Worm (Caenorhabditis elegans) whole organism, early embryonic: ENCODE data around the gene lpr-5.

Source experiments
- B0310.2 ChIP-seq: sonication (generic microtip); optimal IDR thresholded peaks from 2 replicates; lab custom pipeline; 2016; ENCODE audit warnings: mild to moderate bottlenecking, missing genetic modification characterization, missing compliant biosample characterization
- F13C5.2 ChIP-seq: sonication (generic microtip); optimal IDR thresholded peaks from 2 replicates; lab custom pipeline; 2017; ENCODE audit warnings: mild to moderate bottlenecking, missing genetic modification characterization, inconsistent platforms, missing compliant biosample characterization
- aly-1 ChIP-seq: sonication (generic microtip); optimal IDR thresholded peaks from 2 replicates; lab custom pipeline; 2016; ENCODE audit warnings: missing genetic modification characterization, missing compliant biosample characterization
- ama-1 ChIP-seq: fragments of 150-350 bp; optimal IDR thresholded peaks from 2 replicates; lab custom pipeline; 2014
- ceh-13 ChIP-seq: fragments of 200-800 bp; sonication (Bioruptor generic); optimal IDR thresholded peaks from 2 replicates; lab custom pipeline; 2018; ENCODE audit warnings: mild to moderate bottlenecking, missing genetic modification characterization, missing compliant biosample characterization
- ceh-36 ChIP-seq: sonication (generic microtip); optimal IDR thresholded peaks from 2 replicates; lab custom pipeline; 2016; ENCODE audit warnings: missing genetic modification characterization, inconsistent platforms, missing compliant biosample characterization
- ets-7 ChIP-seq: sonication (generic microtip); optimal IDR thresholded peaks from 2 replicates; lab custom pipeline; 2016; ENCODE audit warnings: missing genotype, missing genetic modification characterization, missing compliant biosample characterization
- flt-1 ChIP-seq: fragments of 200-800 bp; sonication (Bioruptor generic); IDR thresholded peaks from 2 replicates; pipeline ENCODE4 v1.3.6; 2022; ENCODE audit warnings: missing genetic modification characterization, missing compliant biosample characterization
- hmbx-1 ChIP-seq: sonication (generic microtip); optimal IDR thresholded peaks from 2 replicates; lab custom pipeline; 2016; ENCODE audit warnings: mild to moderate bottlenecking, missing genetic modification characterization, missing compliant biosample characterization
- hmg-4 ChIP-seq: fragments of 200-800 bp; sonication (Bioruptor generic); optimal IDR thresholded peaks from 2 replicates; lab custom pipeline; 2018; ENCODE audit warnings: mild to moderate bottlenecking, missing genetic modification characterization, missing compliant biosample characterization
- hnd-1 ChIP-seq: sonication (generic microtip); optimal IDR thresholded peaks from 2 replicates; lab custom pipeline; 2016; ENCODE audit warnings: missing genetic modification characterization, missing compliant biosample characterization
- pes-1 ChIP-seq: fragments of 200-800 bp; sonication (Bioruptor generic); IDR thresholded peaks from 2 replicates; pipeline ENCODE4 v1.3.6; 2022; ENCODE audit warnings: missing genetic modification reagents, missing genetic modification characterization, missing compliant biosample characterization
- scrt-1 ChIP-seq: fragments of 200-800 bp; sonication (Bioruptor generic); IDR thresholded peaks from 2 replicates; pipeline ENCODE4 v1.3.6; 2022; ENCODE audit warnings: missing genetic modification characterization, missing compliant biosample characterization
- sea-1 ChIP-seq: fragments of 200-800 bp; sonication (Bioruptor generic); conservative IDR thresholded peaks from 2 replicates; pipeline ENCODE4 v1.3.6; 2022; ENCODE audit warnings: missing genetic modification characterization, missing compliant biosample characterization
- tbx-11 ChIP-seq: fragments of 200-800 bp; sonication (Bioruptor generic); IDR thresholded peaks from 2 replicates; pipeline ENCODE4 v1.3.6; 2022; ENCODE audit warnings: missing genetic modification characterization, missing compliant biosample characterization
- tbx-37 ChIP-seq: fragments of 200-800 bp; sonication (Bioruptor generic); conservative IDR thresholded peaks from 2 replicates; pipeline ENCODE4 v1.3.6; 2022; ENCODE audit warnings: missing genetic modification reagents, missing genetic modification characterization, missing compliant biosample characterization
- tra-4 ChIP-seq: sonication (generic microtip); optimal IDR thresholded peaks from 2 replicates; lab custom pipeline; 2017; ENCODE audit warnings: missing genetic modification characterization, missing compliant biosample characterization

lpr-5 gene

DNA sequence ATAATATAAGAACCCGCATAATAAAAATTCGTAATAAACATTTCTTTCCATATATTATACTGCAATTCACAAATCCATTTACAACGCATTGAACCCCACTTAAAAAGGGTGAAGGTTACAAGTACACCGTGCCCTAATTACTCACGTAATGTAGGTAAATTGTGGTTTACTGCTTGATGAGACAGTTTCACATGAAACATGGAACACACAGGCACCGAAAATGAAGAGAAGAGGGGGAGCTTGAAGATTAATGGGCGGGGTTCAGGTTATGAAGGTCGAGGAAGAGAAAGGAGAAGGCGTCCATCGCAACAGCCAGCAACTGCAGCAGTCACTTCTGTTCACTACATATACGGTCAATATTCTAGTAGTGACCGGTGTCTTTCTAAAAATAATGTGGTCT is 2.2 kb upstream of the lpr-5 start, which contains the start of gene lpr-6:
Gene lpr-6, plus strand, starts transcription at position 251 of the 400 bp plus-strand sequence.
- TF ChIP-seq tra-4 (no peak), hmbx-1 (tag; lab: Kevin White, UChicago) (no peak), ceh-13 (GFP tag; lab: Kevin White, UChicago) (no peak), sea-1 (GFP tag; lab: Robert Waterston, UW) (no peak), ets-7 (tag; lab: Kevin White, UChicago) (no peak), hnd-1 (tag; lab: Kevin White, UChicago) (no peak), tbx-37 (GFP tag; lab: Robert Waterston, UW) (no peak), scrt-1 (GFP tag; lab: Robert Waterston, UW) (no peak), pes-1 (GFP tag; lab: Robert Waterston, UW) (no peak), flt-1 (GFP tag; lab: Robert Waterston, UW) (no peak)

DNA sequence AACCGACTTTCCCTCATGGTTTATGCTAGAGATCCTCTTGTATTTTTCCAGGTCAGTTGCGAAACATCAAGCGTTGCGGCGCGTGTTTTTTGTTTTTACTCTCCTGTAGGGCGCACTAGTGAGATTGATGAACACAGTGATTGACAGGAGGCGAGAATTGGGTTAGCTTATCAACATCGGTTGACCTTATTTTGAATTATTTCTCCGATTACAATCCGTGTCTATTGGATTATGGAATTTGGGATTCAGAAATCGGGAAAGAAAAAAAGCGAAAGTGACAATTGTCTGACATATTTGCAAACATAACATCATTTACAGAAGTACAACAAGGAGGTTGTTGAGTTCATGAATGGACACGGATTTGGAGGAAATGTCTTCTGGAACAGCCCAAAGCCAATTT is 983 bp upstream of the lpr-5 start:
- no peak for TF ChIP-seq tbx-11 (GFP tag; lab: Robert Waterston, UW)
- no peak for TF ChIP-seq tbx-37 (GFP tag; lab: Robert Waterston, UW)
- TF ChIP-seq hmg-4 (GFP tag; lab: Kevin White, UChicago) = no peak
- TF ChIP-seq tra-4 = no peak
- no peak for TF ChIP-seq ceh-13 (GFP tag; lab: Kevin White, UChicago)
- no peak for TF ChIP-seq hnd-1 (tag; lab: Kevin White, UChicago)
- no peak for TF ChIP-seq flt-1 (GFP tag; lab: Robert Waterston, UW)
- no peak for TF ChIP-seq ets-7 (tag; lab: Kevin White, UChicago)

ce11 chrX:11064799-11065198 is 2.9 kb downstream of the lpr-5 start, which contains the start of gene lpr-4:
Gene lpr-4 (plus strand): TSS chrX:11065126.
- TF ChIP-seq tbx-11 (GFP tag; lab: Robert Waterston, UW) (no peak), ets-7 (tag; lab: Kevin White, UChicago) (no peak), hnd-1 (tag; lab: Kevin White, UChicago) (no peak)

DNA sequence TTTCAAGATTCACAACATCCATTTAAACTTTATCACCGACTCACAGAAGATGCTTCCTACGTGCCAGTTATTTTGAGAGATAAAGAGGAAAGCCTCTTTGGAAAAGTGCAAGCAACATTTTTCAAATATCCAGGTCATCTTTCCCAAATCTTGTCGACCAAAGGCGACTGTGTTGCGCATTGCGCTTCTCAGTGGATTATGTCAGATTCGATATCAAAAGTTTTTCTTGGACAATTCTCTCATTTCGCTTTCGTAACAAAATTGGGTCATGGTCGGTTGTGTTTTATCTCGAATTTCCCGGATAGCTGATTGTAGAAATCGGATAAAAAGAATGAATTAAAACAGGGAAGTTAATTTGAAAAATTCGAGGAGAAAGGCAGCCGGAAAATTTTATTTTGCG is 5.3 kb downstream of the lpr-5 start:
- TF ChIP-seq tra-4 (no peak), flt-1 (GFP tag; lab: Robert Waterston, UW) (no peak), B0310.2 (tag; lab: Kevin White, UChicago) (no peak), ets-7 (tag; lab: Kevin White, UChicago) (no peak), scrt-1 (GFP tag; lab: Robert Waterston, UW) (no peak), tbx-37 (GFP tag; lab: Robert Waterston, UW) (no peak), F13C5.2 (tag; lab: Kevin White, UChicago) (no peak), hmg-4 (GFP tag; lab: Kevin White, UChicago) (no peak), sea-1 (GFP tag; lab: Robert Waterston, UW) (no peak), ceh-13 (GFP tag; lab: Kevin White, UChicago) (no peak), tbx-11 (GFP tag; lab: Robert Waterston, UW) (no peak), aly-1 (tag; lab: Kevin White, UChicago) (no peak)

DNA sequence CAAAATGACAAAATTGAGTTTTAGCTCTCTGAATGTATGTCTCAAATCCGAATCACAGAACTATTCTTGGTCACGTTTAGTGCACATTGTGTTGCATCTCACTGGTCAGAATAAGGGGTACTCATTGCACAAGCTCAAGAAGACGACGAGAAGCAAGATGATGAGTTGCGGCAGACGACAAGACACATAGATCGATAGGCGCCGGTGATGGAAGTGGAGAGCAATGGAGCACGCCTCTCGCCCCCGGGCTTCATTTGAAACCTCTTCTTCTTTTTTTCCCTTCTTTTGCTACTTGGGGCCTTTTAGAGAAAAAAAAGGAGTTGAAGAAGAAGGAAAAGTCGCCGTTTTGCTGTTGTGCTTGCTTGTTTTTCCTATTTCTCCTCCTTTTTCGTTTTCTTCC is 6.4 kb downstream of the lpr-5 start, which contains the start of gene apt-9:
Gene apt-9, plus strand, starts transcription at position 194 of the 400 bp plus-strand sequence.
- no peak for TF ChIP-seq F13C5.2 (tag; lab: Kevin White, UChicago)
- no peak for TF ChIP-seq tra-4
- no peak for TF ChIP-seq sea-1 (GFP tag; lab: Robert Waterston, UW)
- no peak for TF ChIP-seq ama-1 (lab: Kevin White, UChicago)
- no peak for TF ChIP-seq flt-1 (GFP tag; lab: Robert Waterston, UW)
- TF ChIP-seq aly-1 (tag; lab: Kevin White, UChicago) = no peak
- no peak for TF ChIP-seq ets-7 (tag; lab: Kevin White, UChicago)
- no peak for TF ChIP-seq ceh-36 (tag; lab: Kevin White, UChicago)
- no peak for TF ChIP-seq scrt-1 (GFP tag; lab: Robert Waterston, UW)

DNA sequence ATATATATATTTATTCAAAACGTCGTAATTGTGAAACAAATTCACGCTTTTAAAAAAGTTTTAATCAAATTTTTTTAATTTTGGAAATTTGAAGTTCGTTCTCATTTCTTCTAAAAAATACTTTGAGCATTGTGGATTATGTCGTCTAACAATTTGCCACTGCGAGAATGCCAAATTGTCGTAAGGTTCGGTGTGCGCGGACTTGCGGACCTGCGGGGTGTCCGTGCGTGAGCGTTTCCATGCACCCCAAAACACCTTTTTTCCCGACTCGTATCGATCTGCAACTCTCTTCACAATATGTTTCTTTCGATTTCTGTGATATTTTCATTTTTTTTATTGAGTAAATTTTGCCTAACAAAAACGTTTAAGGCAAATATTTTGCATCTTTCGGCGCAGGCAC is 10.8 kb downstream of the lpr-5 start:
- TF ChIP-seq hmg-4 (GFP tag; lab: Kevin White, UChicago) = peak; percentile 29
- TF ChIP-seq sea-1 (GFP tag; lab: Robert Waterston, UW) = no peak

DNA sequence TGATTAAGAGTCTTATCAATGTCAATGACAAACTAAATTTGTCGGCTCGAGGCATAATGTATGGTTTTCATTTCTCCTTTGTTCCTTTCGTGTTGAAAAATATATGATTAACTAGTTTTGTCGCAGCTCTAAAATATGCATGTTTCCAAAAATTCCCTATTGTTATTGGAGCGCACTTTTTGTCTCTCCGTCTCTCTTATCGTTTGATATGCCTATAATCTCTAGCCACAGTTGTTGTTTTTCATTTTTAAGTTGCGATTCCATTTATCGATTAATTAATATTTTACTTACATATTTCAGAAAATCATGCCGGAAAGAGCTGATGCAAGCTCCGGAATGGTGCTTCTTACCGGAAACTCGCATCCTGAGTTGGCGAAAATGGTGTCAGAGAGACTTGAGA is 11.4 kb downstream of the lpr-5 start, which contains the start of gene W04G3.5:
Gene W04G3.5, plus strand, starts transcription at position 301 of the 400 bp plus-strand sequence.
- no peak for TF ChIP-seq sea-1 (GFP tag; lab: Robert Waterston, UW)
- no peak for TF ChIP-seq hnd-1 (tag; lab: Kevin White, UChicago)
- TF ChIP-seq B0310.2 (tag; lab: Kevin White, UChicago) = no peak
- no peak for TF ChIP-seq ama-1 (lab: Kevin White, UChicago)
- no peak for TF ChIP-seq ets-7 (tag; lab: Kevin White, UChicago)
- TF ChIP-seq scrt-1 (GFP tag; lab: Robert Waterston, UW) = no peak
- TF ChIP-seq hmg-4 (GFP tag; lab: Kevin White, UChicago) = no peak
- TF ChIP-seq pes-1 (GFP tag; lab: Robert Waterston, UW) = no peak
- no peak for TF ChIP-seq flt-1 (GFP tag; lab: Robert Waterston, UW)
- TF ChIP-seq aly-1 (tag; lab: Kevin White, UChicago) = no peak
- TF ChIP-seq ceh-13 (GFP tag; lab: Kevin White, UChicago) = no peak
- TF ChIP-seq F13C5.2 (tag; lab: Kevin White, UChicago) = no peak
- TF ChIP-seq tbx-37 (GFP tag; lab: Robert Waterston, UW) = no peak
- TF ChIP-seq ceh-36 (tag; lab: Kevin White, UChicago) = no peak

DNA sequence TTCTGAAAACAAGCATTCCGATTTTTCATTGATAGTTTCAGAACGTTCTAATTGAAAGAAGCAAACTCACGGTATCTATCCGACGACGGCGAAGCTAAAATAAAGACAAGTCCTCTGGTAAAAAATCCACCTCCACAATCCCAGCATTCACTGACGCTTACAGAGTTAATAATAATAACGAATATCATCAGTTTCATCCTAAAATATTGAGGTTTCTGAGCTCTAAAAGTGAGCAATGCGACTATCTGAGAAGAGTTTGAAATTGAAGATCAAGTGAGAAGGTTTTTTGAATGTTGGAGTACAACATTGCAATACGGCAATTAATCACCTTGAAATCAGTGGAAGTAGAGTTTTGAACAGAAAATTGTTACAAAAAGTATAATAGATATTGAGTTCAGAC is 14.6 kb downstream of the lpr-5 start, which contains the start of gene W04G3.12:
Gene W04G3.12, minus strand, starts transcription at position 311 of the 400 bp plus-strand sequence.
- TF ChIP-seq flt-1 (GFP tag; lab: Robert Waterston, UW) (no peak), scrt-1 (GFP tag; lab: Robert Waterston, UW) (no peak), tbx-37 (GFP tag; lab: Robert Waterston, UW) (no peak), ets-7 (tag; lab: Kevin White, UChicago) (no peak), hmbx-1 (tag; lab: Kevin White, UChicago) (no peak), B0310.2 (tag; lab: Kevin White, UChicago) (no peak), F13C5.2 (tag; lab: Kevin White, UChicago) (no peak), sea-1 (GFP tag; lab: Robert Waterston, UW) (no peak), hmg-4 (GFP tag; lab: Kevin White, UChicago) (no peak), ceh-13 (GFP tag; lab: Kevin White, UChicago) (no peak), aly-1 (tag; lab: Kevin White, UChicago) (no peak), ama-1 (lab: Kevin White, UChicago) (no peak), tra-4 (no peak), tbx-11 (GFP tag; lab: Robert Waterston, UW) (no peak), hnd-1 (tag; lab: Kevin White, UChicago) (no peak), ceh-36 (tag; lab: Kevin White, UChicago) (no peak), pes-1 (GFP tag; lab: Robert Waterston, UW) (no peak)
